Fruit fly (Drosophila melanogaster) whole organism, pupa: ENCODE results near the gene CG4036.

Source experiments
- CG13204 ChIP-seq: fragments of 200-800 bp; sonication (Bioruptor generic); optimal IDR thresholded peaks from 2 replicates; lab custom pipeline; 2018; ENCODE audit warnings: missing biosample characterization, mild to moderate bottlenecking, missing genetic modification characterization, moderate library complexity
- CG15710 ChIP-seq: fragments of 200-800 bp; sonication (Bioruptor generic); optimal IDR thresholded peaks from 2 replicates; lab custom pipeline; 2018; ENCODE audit warnings: missing biosample characterization, mild to moderate bottlenecking, missing genetic modification characterization, moderate library complexity
- CG17806 ChIP-seq: fragments of 200-800 bp; sonication (Bioruptor generic); optimal IDR thresholded peaks from 2 replicates; lab custom pipeline; 2018; ENCODE audit warnings: missing biosample characterization, mild to moderate bottlenecking, missing genetic modification characterization, moderate library complexity
- CG34367 ChIP-seq: fragments of 200-800 bp; sonication (Bioruptor generic); optimal IDR thresholded peaks from 2 replicates; lab custom pipeline; 2018; ENCODE audit warnings: missing biosample characterization, mild to moderate bottlenecking, missing genetic modification characterization
- CG4496 ChIP-seq: fragments of 200-800 bp; sonication (Bioruptor generic); IDR thresholded peaks from 3 replicates; pipeline ENCODE4 v1.3.6; 2022; ENCODE audit warnings: missing biosample characterization, missing genetic modification characterization
- CG8301 ChIP-seq: fragments of 200-800 bp; sonication (Bioruptor generic); optimal IDR thresholded peaks from 2 replicates; lab custom pipeline; 2018; ENCODE audit warnings: missing biosample characterization, mild to moderate bottlenecking, missing genetic modification characterization
- EcR ChIP-seq: fragments of 200-800 bp; sonication (Bioruptor generic); optimal IDR thresholded peaks from 3 replicates; lab custom pipeline; 2019; ENCODE audit warnings: missing biosample characterization, missing genetic modification characterization, mild to moderate bottlenecking, moderate library complexity, missing genetic modification reagents
- Ets98B ChIP-seq: fragments of 200-800 bp; sonication (Bioruptor generic); IDR thresholded peaks from 2 replicates; pipeline ENCODE4 v1.3.6; 2022; ENCODE audit warnings: missing biosample characterization, missing genetic modification characterization
- Pif1B ChIP-seq: fragments of 200-800 bp; sonication (Bioruptor generic); optimal IDR thresholded peaks from 3 replicates; lab custom pipeline; 2016; ENCODE audit warnings: missing biosample characterization, missing genetic modification characterization
- fd96Ca ChIP-seq: fragments of 200-800 bp; sonication (Bioruptor generic); IDR thresholded peaks from 3 replicates; pipeline ENCODE4 v1.3.6; 2022; ENCODE audit warnings: missing biosample characterization, missing genetic modification characterization
- gl ChIP-seq: fragments of 200-800 bp; sonication (Bioruptor generic); optimal IDR thresholded peaks from 2 replicates; lab custom pipeline; 2018; ENCODE audit warnings: missing biosample characterization, mild to moderate bottlenecking, missing genetic modification characterization
- rn ChIP-seq: fragments of 200-800 bp; sonication (Bioruptor generic); IDR thresholded peaks from 2 replicates; pipeline ENCODE4 v1.3.6; 2022; ENCODE audit warnings: missing biosample characterization, missing genetic modification characterization

dm6 chr2L:9828867-9829266 lies 38.2 kb downstream of the CG4036 start:
- TF ChIP-seq fd96Ca (GFP tag; lab: Robert Waterston, UW) = peak; percentile 61
- TF ChIP-seq Ets98B (GFP tag; lab: Robert Waterston, UW) = no peak
- peak; percentile 65; the same call in 2 of the 3 replicates for TF ChIP-seq CG4496 (GFP tag; lab: Robert Waterston, UW)
- no peak for TF ChIP-seq EcR (GFP tag; lab: Kevin White, UChicago)
- peak; percentile 55 for TF ChIP-seq CG34367 (tag; lab: Kevin White, UChicago)
- peak; percentile 50 for TF ChIP-seq Pif1B (GFP tag; lab: Kevin White, UChicago)
- TF ChIP-seq rn (GFP tag; lab: Robert Waterston, UW) = no peak
- peak; percentile 77 for TF ChIP-seq CG15710 (tag; lab: Kevin White, UChicago)
- TF ChIP-seq CG8301 (tag; lab: Kevin White, UChicago) = no peak
- no peak for TF ChIP-seq gl
- no peak for TF ChIP-seq CG17806 (tag; lab: Kevin White, UChicago)
- peak; percentile 32 for TF ChIP-seq CG13204 (GFP tag; lab: Kevin White, UChicago)
